Worm (Caenorhabditis elegans): ENCODE measurements around the gene gcy-9.

DNA sequence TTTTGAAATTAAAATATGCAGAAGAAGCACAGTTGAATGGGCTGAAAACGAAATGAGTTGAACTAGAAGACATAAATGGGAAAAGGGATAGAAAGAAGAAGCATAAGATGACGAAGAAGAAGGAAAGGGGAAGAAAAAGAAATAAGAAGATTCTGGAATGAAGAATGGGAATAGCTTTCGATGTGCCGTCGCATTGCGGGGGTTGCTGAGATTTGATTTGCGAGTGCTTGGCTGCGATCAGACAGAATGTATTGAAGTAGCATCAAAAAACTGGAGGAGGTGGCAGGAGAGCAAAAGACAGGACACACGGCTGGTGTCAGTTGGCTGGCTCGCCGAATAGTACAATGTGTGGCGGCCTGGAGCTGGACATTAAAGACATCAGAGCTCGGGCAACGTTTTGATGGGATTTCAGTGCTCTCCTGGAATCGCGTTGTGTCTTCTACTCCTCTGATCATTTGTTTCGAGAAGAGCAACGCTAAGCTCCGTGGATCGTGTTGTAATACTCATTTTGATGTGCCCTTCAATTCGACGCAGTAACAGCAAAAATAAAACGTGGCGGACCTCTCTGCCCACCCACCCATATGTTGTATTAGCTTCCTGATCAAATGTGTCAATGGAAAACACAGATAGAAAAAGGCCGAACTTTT, 41.6 kb upstream of the gcy-9 start:
- no peak for TF ChIP-seq ama-1 (optimal IDR thresholded peaks at IDR 0.05)
- no peak for TF ChIP-seq scrt-1 (GFP tag; IDR thresholded peaks at IDR 0.05)
- TF ChIP-seq hnd-1 (tag; optimal IDR thresholded peaks at IDR 0.05), result no peak
- TF ChIP-seq hmg-4 (GFP tag; optimal IDR thresholded peaks at IDR 0.05), result peak; percentile 43
- TF ChIP-seq ceh-36 (tag; optimal IDR thresholded peaks at IDR 0.05), result no peak
- no peak for TF ChIP-seq ceh-13 (GFP tag; optimal IDR thresholded peaks at IDR 0.05)
- TF ChIP-seq tra-4 (tag; optimal IDR thresholded peaks at IDR 0.05), result no peak
- TF ChIP-seq F13C5.2 (tag; optimal IDR thresholded peaks at IDR 0.05), result no peak
- no peak for TF ChIP-seq aly-1 (tag; optimal IDR thresholded peaks at IDR 0.05)

Data from whole organism, early embryonic.